Worm (Caenorhabditis elegans) whole organism, L4/young adult: ENCODE measurements around the gene snpc-3.4.

Source experiments
- dao-5 ChIP-seq: sonication (generic microtip); optimal IDR thresholded peaks from 2 replicates; lab custom pipeline; 2016; ENCODE audit warnings: missing genotype, missing genetic modification characterization, moderate library complexity, missing compliant biosample characterization
- him-1 ChIP-seq: sonication (generic microtip); optimal IDR thresholded peaks from 2 replicates; lab custom pipeline; 2016; ENCODE audit warnings: missing genotype, missing genetic modification reagents, missing genetic modification characterization, missing compliant biosample characterization

- TF ChIP-seq dao-5 (tag; lab: Kevin White, UChicago) (no peak), him-1 (no peak)
Measured at ce11 chrIII:3975008-3975407, 44.8 kb upstream of the snpc-3.4 start.
